Worm (Caenorhabditis elegans): ENCODE results near the gene F08F1.3.

DNA sequence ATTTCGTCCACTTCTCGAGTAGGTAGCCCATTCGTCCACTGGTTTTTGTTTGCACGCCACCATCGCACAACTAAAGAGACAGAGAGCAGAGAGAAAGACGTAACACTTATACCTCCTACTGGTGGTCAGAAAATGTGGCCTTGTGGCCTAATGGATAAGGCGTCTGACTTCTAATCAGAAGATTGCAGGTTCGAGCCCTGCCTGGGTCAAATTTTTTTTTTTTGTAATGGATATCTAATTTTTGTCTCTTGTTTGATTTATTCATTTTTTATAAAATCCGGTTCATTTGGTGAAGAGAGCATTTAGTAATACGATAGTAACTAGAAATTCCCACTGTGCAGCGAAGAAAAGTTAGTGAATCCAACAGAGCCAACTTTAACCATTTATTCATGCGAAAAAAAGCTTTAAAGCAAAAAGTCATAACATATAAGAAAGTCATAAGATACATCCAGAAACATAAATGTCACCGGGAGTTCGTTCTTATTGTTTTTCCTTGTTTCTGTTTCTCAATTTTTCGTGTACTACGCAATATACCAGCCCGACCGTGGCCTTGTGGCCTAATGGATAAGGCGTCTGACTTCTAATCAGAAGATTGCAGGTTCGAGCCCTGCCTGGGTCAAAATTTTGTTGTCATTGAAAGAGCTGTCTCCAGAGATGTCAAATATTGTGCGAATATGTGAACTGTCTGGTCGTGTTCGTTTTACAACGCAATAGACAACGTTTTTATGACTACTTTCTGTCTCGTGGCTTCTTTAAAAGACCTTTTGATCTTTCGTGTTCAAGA is 42.4 kb upstream of the F08F1.3 start:
- TF ChIP-seq ztf-23 (GFP tag; IDR thresholded peaks at IDR 0.05) (peak; percentile 89), cog-1 (tag; optimal IDR thresholded peaks at IDR 0.05) (peak; percentile 55), flt-1 (GFP tag; IDR thresholded peaks at IDR 0.05) (peak; percentile 92), med-1 (GFP tag; optimal IDR thresholded peaks at IDR 0.05; ENCODE audit: insufficient read depth) (peak; percentile 45), T22C8.4 (GFP tag; IDR thresholded peaks at IDR 0.05) (peak; percentile 86)

Data from whole organism, midembryonic.